Fruit fly (Drosophila melanogaster) whole organism, adult: Measurements from ENCODE around the gene IA-2.

Source experiments
- CG14711 ChIP-seq: fragments of 200-800 bp; sonication (Bioruptor generic); optimal IDR thresholded peaks from 2 replicates; lab custom pipeline; 2018; ENCODE audit warnings: missing biosample characterization, mild to moderate bottlenecking, missing genetic modification characterization, moderate library complexity
- CG33017 ChIP-seq: fragments of 200-800 bp; sonication (Bioruptor generic); optimal IDR thresholded peaks from 2 replicates; lab custom pipeline; 2018; ENCODE audit warnings: missing biosample characterization, mild to moderate bottlenecking, missing genetic modification characterization, moderate library complexity
- Mnt ChIP-seq: fragments of 200-800 bp; sonication (Bioruptor generic); optimal IDR thresholded peaks from 2 replicates; lab custom pipeline; 2016; ENCODE audit warnings: missing biosample characterization, mild to moderate bottlenecking, missing genetic modification characterization
- cnc ChIP-seq, 2 experiments: fragments of >200 bp; optimal IDR thresholded peaks; 2 replicates each; lab custom pipeline; 2017
- kay ChIP-seq: fragments of 200-800 bp; sonication (Bioruptor generic); peaks from one replicate; lab custom pipeline; 2016; ENCODE audit warnings: missing biosample characterization, missing genetic modification characterization, borderline replicate concordance

DNA sequence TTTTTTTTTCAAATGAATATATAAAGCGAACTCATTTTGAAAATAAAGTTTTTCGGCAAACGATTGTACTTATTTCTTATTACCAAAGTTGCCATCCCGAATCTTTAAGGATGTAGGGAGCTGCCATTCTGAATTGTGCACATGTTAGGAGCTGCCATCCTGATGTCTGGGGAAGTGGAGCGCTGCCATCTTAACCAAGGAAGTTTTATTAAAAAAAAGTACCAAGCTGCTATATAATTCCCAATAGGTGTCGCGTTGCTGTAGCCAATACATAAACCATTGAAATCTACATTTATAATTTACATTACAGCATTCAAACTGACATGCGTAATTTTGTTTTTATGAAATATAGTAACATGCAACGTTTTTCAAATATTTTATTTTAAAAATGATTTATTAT lies 41.3 kb downstream of the IA-2 start:
- TF ChIP-seq kay (GFP tag; lab: Kevin White, UChicago) = no peak
- no peak for TF ChIP-seq CG33017 (tag; lab: Kevin White, UChicago)
- TF ChIP-seq Mnt (GFP tag; lab: Kevin White, UChicago) = no peak
- TF ChIP-seq cnc (optimal IDR thresholded peaks at IDR 0.05; lab: Kevin White, UChicago) = no peak
- no peak for TF ChIP-seq CG14711
